Fruit fly (Drosophila melanogaster): Measurements from ENCODE around the gene ko.

- no peak for TF ChIP-seq fd102C (GFP tag; optimal IDR thresholded peaks at IDR 0.05)
- TF ChIP-seq Ssrp (tag; optimal IDR thresholded peaks at IDR 0.05): no peak
- no peak for TF ChIP-seq stc (GFP tag; IDR thresholded peaks at IDR 0.05)
- no peak for TF ChIP-seq onecut (GFP tag; IDR thresholded peaks at IDR 0.05)
- no peak for TF ChIP-seq Dfd (GFP tag; optimal IDR thresholded peaks at IDR 0.05)
- no peak for TF ChIP-seq maf-S (GFP tag; optimal IDR thresholded peaks at IDR 0.05)
- TF ChIP-seq CG7963 (GFP tag; IDR thresholded peaks at IDR 0.05; ENCODE audit: partially characterized antibody): no peak
- no peak for TF ChIP-seq wdn (GFP tag; IDR thresholded peaks at IDR 0.05)
- no peak for TF ChIP-seq br (optimal IDR thresholded peaks at IDR 0.05)
These were observed 17.9 kb downstream of the ko start for dm6 chr3L:21113061-21113460.
